Fruit fly (Drosophila melanogaster) whole organism, embryonic: ENCODE data around the gene hook.

ENCODE experiments used
- Awh ChIP-seq: fragments of 200-800 bp; sonication (Bioruptor generic); IDR thresholded peaks from 2 replicates; pipeline ENCODE4, ENCODE4 v1.3.6; 2022; ENCODE audit warnings: missing biosample characterization, missing genetic modification characterization
- Bdp1 ChIP-seq: fragments of 200-800 bp; sonication (Bioruptor generic); optimal IDR thresholded peaks from 3 replicates; lab custom pipeline; 2016; ENCODE audit warnings: missing biosample characterization, missing genetic modification characterization
- Bgb ChIP-seq: fragments of 200-800 bp; sonication (Bioruptor generic); IDR thresholded peaks from 2 replicates; pipeline ENCODE4 v1.3.6; 2022; ENCODE audit warnings: missing biosample characterization, missing genetic modification characterization; ENCODE audit not compliant: partially characterized antibody
- BtbVII ChIP-seq: fragments of 200-800 bp; sonication (Bioruptor generic); optimal IDR thresholded peaks from 3 replicates; lab custom pipeline; 2017; ENCODE audit warnings: missing biosample characterization, mild to moderate bottlenecking, missing genetic modification characterization
- CG10462 ChIP-seq: fragments of 200-800 bp; sonication (Bioruptor generic); optimal IDR thresholded peaks from 2 replicates; lab custom pipeline; 2016; ENCODE audit warnings: missing biosample characterization, missing genetic modification characterization
- CG10565 ChIP-seq: fragments of 200-800 bp; sonication (Bioruptor generic); optimal IDR thresholded peaks from 3 replicates; lab custom pipeline; 2016; ENCODE audit warnings: missing biosample characterization, mild to moderate bottlenecking, missing genetic modification characterization
- CG11093 ChIP-seq: fragments of 200-800 bp; sonication (Bioruptor generic); IDR thresholded peaks from 3 replicates; pipeline ENCODE4 v1.3.6; 2022; ENCODE audit warnings: missing biosample characterization, missing genetic modification characterization
- CG12071 ChIP-seq: fragments of 200-800 bp; sonication (Bioruptor generic); optimal IDR thresholded peaks from 3 replicates; lab custom pipeline; 2018; ENCODE audit warnings: missing biosample characterization, mild to moderate bottlenecking, missing genetic modification characterization
- CG12299 ChIP-seq: fragments of 200-800 bp; sonication (Bioruptor generic); optimal IDR thresholded peaks from 2 replicates; lab custom pipeline; 2018; ENCODE audit warnings: missing biosample characterization, mild to moderate bottlenecking, missing genetic modification characterization
- CG12391 ChIP-seq: fragments of 200-800 bp; sonication (Bioruptor generic); optimal IDR thresholded peaks from 3 replicates; lab custom pipeline; 2018; ENCODE audit warnings: missing biosample characterization, mild to moderate bottlenecking, missing genetic modification characterization, moderate library complexity
- CG12769 ChIP-seq: fragments of 200-800 bp; sonication (Bioruptor generic); optimal IDR thresholded peaks from 2 replicates; lab custom pipeline; 2019; ENCODE audit warnings: missing biosample characterization, mild to moderate bottlenecking, missing genetic modification characterization, moderate library complexity
- CG13123 ChIP-seq: fragments of 200-800 bp; sonication (Bioruptor generic); optimal IDR thresholded peaks from 2 replicates; lab custom pipeline; 2016; ENCODE audit warnings: missing biosample characterization, missing genetic modification characterization
- CG14860 ChIP-seq: fragments of 200-800 bp; sonication (Bioruptor generic); IDR thresholded peaks from 3 replicates; pipeline ENCODE4 v1.3.6; 2022; ENCODE audit warnings: missing biosample characterization, missing genetic modification characterization; ENCODE audit not compliant: partially characterized antibody
- CG15514 ChIP-seq: fragments of 200-800 bp; sonication (Bioruptor generic); optimal IDR thresholded peaks from 3 replicates; lab custom pipeline; 2017; ENCODE audit warnings: missing biosample characterization, missing genetic modification characterization, mild to moderate bottlenecking, moderate library complexity, missing genetic modification reagents
- CG15601 ChIP-seq: fragments of 200-800 bp; sonication (Bioruptor generic); optimal IDR thresholded peaks from 3 replicates; lab custom pipeline; 2019; ENCODE audit warnings: missing biosample characterization, mild to moderate bottlenecking, missing genetic modification characterization, moderate library complexity
- CG1603 ChIP-seq: fragments of 200-800 bp; sonication (Bioruptor generic); optimal IDR thresholded peaks from 2 replicates; lab custom pipeline; 2019; ENCODE audit warnings: missing biosample characterization, mild to moderate bottlenecking, missing genetic modification characterization, moderate library complexity
- CG2120 ChIP-seq: fragments of 200-800 bp; sonication (Bioruptor generic); optimal IDR thresholded peaks from 3 replicates; lab custom pipeline; 2016; ENCODE audit warnings: missing biosample characterization, missing genetic modification characterization
- CG30020 ChIP-seq: fragments of 200-800 bp; optimal IDR thresholded peaks from 2 replicates; lab custom pipeline; 2019; ENCODE audit warnings: missing biosample characterization, mild to moderate bottlenecking, missing genetic modification characterization, moderate library complexity
- CG31365 ChIP-seq: fragments of 200-800 bp; sonication (Bioruptor generic); optimal IDR thresholded peaks from 2 replicates; lab custom pipeline; 2018; ENCODE audit warnings: missing biosample characterization, mild to moderate bottlenecking, missing genetic modification characterization
- CG6175 ChIP-seq: fragments of 200-800 bp; sonication (Bioruptor generic); IDR thresholded peaks from 3 replicates; pipeline ENCODE4 v1.3.6; 2022; ENCODE audit warnings: missing biosample characterization, missing genetic modification characterization
- CG7271 ChIP-seq: fragments of 200-800 bp; sonication (Bioruptor generic); optimal IDR thresholded peaks from 2 replicates; lab custom pipeline; 2018; ENCODE audit warnings: missing biosample characterization, mild to moderate bottlenecking, missing genetic modification characterization, moderate library complexity
- CG7987 ChIP-seq: fragments of 200-800 bp; sonication (Bioruptor generic); optimal IDR thresholded peaks from 2 replicates; lab custom pipeline; 2018; ENCODE audit warnings: missing biosample characterization, mild to moderate bottlenecking, missing genetic modification characterization, moderate library complexity
- CG8290 ChIP-seq, 3 experiments: fragments of 200-800 bp; sonication (Bioruptor generic); optimal IDR thresholded peaks; 2 replicates each; lab custom pipeline; 2016 to 2019; ENCODE audit warnings: missing biosample characterization in 3 of 3, missing genetic modification characterization in 3 of 3, mild to moderate bottlenecking in 2 of 3, moderate library complexity in 1 of 3
- CG8478 ChIP-seq: fragments of >200 bp; optimal IDR thresholded peaks from 2 replicates; lab custom pipeline; 2018
- CG8924 ChIP-seq: fragments of 200-800 bp; optimal IDR thresholded peaks from 3 replicates; lab custom pipeline; 2019; ENCODE audit warnings: missing biosample characterization, mild to moderate bottlenecking, missing genetic modification characterization, moderate library complexity
- CG9876 ChIP-seq: fragments of 200-800 bp; sonication (Bioruptor generic); optimal IDR thresholded peaks from 2 replicates; lab custom pipeline; 2016; ENCODE audit warnings: missing biosample characterization, missing genetic modification characterization
- HLH4C ChIP-seq: fragments of 200-800 bp; sonication (Bioruptor generic); IDR thresholded peaks from 3 replicates; pipeline ENCODE4 v1.3.6; 2022; ENCODE audit warnings: missing biosample characterization, missing genetic modification characterization; ENCODE audit not compliant: partially characterized antibody
- Hand ChIP-seq: fragments of 200-800 bp; sonication (Bioruptor generic); optimal IDR thresholded peaks from 2 replicates; lab custom pipeline; 2017; ENCODE audit warnings: mild to moderate bottlenecking, missing biosample characterization, missing genetic modification reagents, missing genetic modification characterization
- Med ChIP-seq: fragments of 200-800 bp; sonication (Bioruptor generic); peaks from one replicate; lab custom pipeline; 2016; ENCODE audit warnings: missing biosample characterization, missing genetic modification characterization, mild to moderate bottlenecking, inconsistent platforms, moderate library complexity
- Mrtf ChIP-seq: fragments of 200-800 bp; sonication (Bioruptor generic); IDR thresholded peaks from 3 replicates; pipeline ENCODE4 v1.3.6; 2022; ENCODE audit warnings: missing biosample characterization, missing genetic modification characterization
- Opbp ChIP-seq: fragments of 200-800 bp; sonication (Bioruptor generic); IDR thresholded peaks from 3 replicates; pipeline ENCODE4 v1.3.6; 2022; ENCODE audit warnings: missing biosample characterization, missing genetic modification characterization; ENCODE audit not compliant: partially characterized antibody
- Optix ChIP-seq: fragments of 200-800 bp; sonication (Bioruptor generic); IDR thresholded peaks from 3 replicates; pipeline ENCODE4 v1.3.6; 2022; ENCODE audit warnings: missing biosample characterization, missing genetic modification characterization
- Ravus ChIP-seq: fragments of 200-800 bp; sonication (Bioruptor generic); IDR thresholded peaks from 2 replicates; pipeline ENCODE4 v1.3.6; 2022; ENCODE audit warnings: missing biosample characterization, missing genetic modification characterization
- Sox100B ChIP-seq: fragments of 200-800 bp; sonication (Bioruptor generic); optimal IDR thresholded peaks from 3 replicates; lab custom pipeline; 2018; ENCODE audit warnings: missing biosample characterization, mild to moderate bottlenecking, missing genetic modification characterization
- Sox102F ChIP-seq: fragments of 200-800 bp; sonication (Bioruptor generic); optimal IDR thresholded peaks from 2 replicates; lab custom pipeline; 2018; ENCODE audit warnings: missing biosample characterization, mild to moderate bottlenecking, missing genetic modification characterization, moderate library complexity
- Spps ChIP-seq: fragments of 200-800 bp; sonication (Bioruptor generic); optimal IDR thresholded peaks from 2 replicates; lab custom pipeline; 2018; ENCODE audit warnings: missing biosample characterization, mild to moderate bottlenecking, missing genetic modification characterization
- esg ChIP-seq: fragments of 200-800 bp; sonication (Bioruptor generic); conservative IDR thresholded peaks from 2 replicates; pipeline ENCODE4 v1.3.6; 2022; ENCODE audit warnings: missing biosample characterization, missing genetic modification characterization
- ftz-f1 ChIP-seq: fragments of 200-800 bp; sonication (Bioruptor generic); optimal IDR thresholded peaks from 2 replicates; lab custom pipeline; 2016; ENCODE audit warnings: missing biosample characterization, missing genetic modification characterization
- gcm ChIP-seq: fragments of 200-800 bp; sonication (Bioruptor generic); optimal IDR thresholded peaks from 2 replicates; lab custom pipeline; 2019; ENCODE audit warnings: missing biosample characterization, mild to moderate bottlenecking, missing genetic modification characterization, moderate library complexity
- hb ChIP-seq: fragments of 200-800 bp; sonication (Bioruptor generic); IDR thresholded peaks from 3 replicates; pipeline ENCODE4 v1.3.6; 2022; ENCODE audit warnings: missing biosample characterization, missing genetic modification characterization; ENCODE audit not compliant: partially characterized antibody
- jumu ChIP-seq: fragments of 200-800 bp; sonication (Bioruptor generic); optimal IDR thresholded peaks from 3 replicates; lab custom pipeline; 2016; ENCODE audit warnings: missing biosample characterization, missing genetic modification characterization
- luna ChIP-seq: fragments of 200-800 bp; sonication (Bioruptor generic); optimal IDR thresholded peaks from 2 replicates; lab custom pipeline; 2016; ENCODE audit warnings: missing biosample characterization, missing genetic modification characterization
- oc ChIP-seq: fragments of 200-800 bp; sonication (Bioruptor generic); optimal IDR thresholded peaks from 2 replicates; lab custom pipeline; 2018; ENCODE audit warnings: missing biosample characterization, mild to moderate bottlenecking, missing genetic modification characterization, moderate library complexity
- phol ChIP-seq: fragments of 200-800 bp; sonication (Bioruptor generic); optimal IDR thresholded peaks from 3 replicates; lab custom pipeline; 2018; ENCODE audit warnings: missing biosample characterization, mild to moderate bottlenecking, missing genetic modification characterization, moderate library complexity
- pita ChIP-seq: fragments of 200-800 bp; sonication (Bioruptor generic); optimal IDR thresholded peaks from 2 replicates; lab custom pipeline; 2017; ENCODE audit warnings: missing biosample characterization, mild to moderate bottlenecking, missing genetic modification characterization
- tup ChIP-seq: fragments of 200-800 bp; sonication (Bioruptor generic); optimal IDR thresholded peaks from 2 replicates; lab custom pipeline; 2016; ENCODE audit warnings: missing biosample characterization, mild to moderate bottlenecking, missing genetic modification characterization, moderate library complexity
- vfl ChIP-seq: fragments of 200-800 bp; sonication (Bioruptor generic); optimal IDR thresholded peaks from 2 replicates; lab custom pipeline; 2016; ENCODE audit warnings: missing biosample characterization, missing genetic modification characterization
- vnd ChIP-seq: fragments of 200-800 bp; sonication (Bioruptor generic); IDR thresholded peaks from 3 replicates; pipeline ENCODE4 v1.3.6; 2022; ENCODE audit warnings: missing biosample characterization, missing genetic modification characterization; ENCODE audit not compliant: partially characterized antibody
- vvl ChIP-seq: fragments of 200-800 bp; sonication (Bioruptor generic); IDR thresholded peaks from 2 replicates; pipeline ENCODE4 v1.3.6; 2022; ENCODE audit warnings: missing biosample characterization, missing genetic modification characterization
- zen2 ChIP-seq: fragments of 200-800 bp; sonication (Bioruptor generic); IDR thresholded peaks from 3 replicates; pipeline ENCODE4 v1.3.6; 2022; ENCODE audit warnings: missing biosample characterization, missing genetic modification characterization; ENCODE audit not compliant: partially characterized antibody

Gene hook

DNA sequence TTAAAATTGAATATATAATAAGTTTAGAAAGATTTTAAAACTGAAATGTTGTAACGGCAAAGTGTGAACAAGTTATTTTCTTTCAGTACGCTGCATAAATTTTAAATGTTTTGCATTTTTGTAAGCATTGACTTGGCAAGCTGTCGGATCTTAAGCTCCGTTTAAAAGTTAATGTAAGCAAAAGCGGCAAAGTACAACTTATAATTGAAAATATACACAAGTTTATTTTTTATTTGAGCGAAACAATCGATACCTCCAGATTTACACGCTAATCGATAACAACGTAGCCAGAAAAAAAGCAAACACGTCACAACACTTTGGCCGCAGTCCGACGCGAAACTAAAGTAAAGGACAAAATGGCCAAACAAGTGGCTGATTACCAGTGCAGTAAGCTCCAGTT lies 8.3 kb upstream of the hook start, which contains the start of gene Catsup (continued):
- TF ChIP-seq CG31365 (no peak), CG12299 (no peak), hb (GFP tag; lab: Robert Waterston, UW) (peak; percentile 58; the same call in 1 of the 3 replicates), CG1603 (tag; lab: Kevin White, UChicago) (peak; percentile 6), vnd (GFP tag; lab: Robert Waterston, UW) (peak; percentile 49; the same call in 1 of the 3 replicates), CG9876 (GFP tag; lab: Kevin White, UChicago) (no peak), CG7987 (no peak), CG12071 (no peak), CG6175 (no peak), Sox102F (GFP tag; lab: Kevin White, UChicago) (no peak), CG8924 (tag; lab: Kevin White, UChicago) (no peak), CG10462 (GFP tag; lab: Kevin White, UChicago) (no peak), Hand (GFP tag; lab: Kevin White, UChicago) (no peak), tup (GFP tag; lab: Kevin White, UChicago) (no peak), Bgb (GFP tag; lab: Robert Waterston, UW) (peak; percentile 70), CG12769 (tag; lab: Kevin White, UChicago) (no peak), CG2120 (GFP tag; lab: Kevin White, UChicago) (no peak), luna (GFP tag; lab: Kevin White, UChicago) (no peak), vfl (GFP tag; lab: Kevin White, UChicago) (no peak), Opbp (GFP tag; lab: Robert Waterston, UW) (peak; percentile 57; the same call in 1 of the 3 replicates), Awh (GFP tag; lab: Robert Waterston, UW) (no peak), oc (tag; lab: Kevin White, UChicago) (no peak), pita (GFP tag; lab: Kevin White, UChicago) (no peak), gcm (no peak), jumu (GFP tag; lab: Kevin White, UChicago) (no peak), Spps (no peak), CG30020 (tag; lab: Kevin White, UChicago) (peak; percentile 78), CG15601 (tag; lab: Kevin White, UChicago) (no peak), CG15514 (GFP tag; lab: Kevin White, UChicago) (peak; percentile 18), Med (GFP tag; lab: Kevin White, UChicago) (peak; percentile 29), CG8478 (lab: Kevin White, UChicago) (no peak), CG8290 (GFP tag; optimal IDR thresholded peaks at IDR 0.05; lab: Kevin White, UChicago) (no peak), CG8290 (tag; optimal IDR thresholded peaks at IDR 0.05; lab: Kevin White, UChicago) (no peak), CG14860 (GFP tag; lab: Robert Waterston, UW) (peak; percentile 47; the same call in 2 of the 3 replicates), Sox100B (GFP tag; lab: Kevin White, UChicago) (no peak), BtbVII (GFP tag; lab: Kevin White, UChicago) (no peak), CG10565 (GFP tag; lab: Kevin White, UChicago) (no peak), vvl (GFP tag; lab: Robert Waterston, UW) (no peak), Ravus (GFP tag; lab: Robert Waterston, UW) (no peak), HLH4C (GFP tag; lab: Robert Waterston, UW) (peak; percentile 77), CG13123 (GFP tag; lab: Kevin White, UChicago) (no peak), CG11093 (GFP tag; lab: Robert Waterston, UW) (no peak), phol (tag; lab: Kevin White, UChicago) (peak; percentile 17), zen2 (GFP tag; lab: Robert Waterston, UW) (peak; percentile 43; the same call in 1 of the 3 replicates), Mrtf (GFP tag; lab: Robert Waterston, UW) (no peak), ftz-f1 (GFP tag; lab: Kevin White, UChicago) (no peak), esg (no peak), Optix (GFP tag; lab: Robert Waterston, UW) (no peak), CG7271 (tag; lab: Kevin White, UChicago) (no peak), CG12391 (tag; lab: Kevin White, UChicago) (no peak), Bdp1 (GFP tag; lab: Kevin White, UChicago) (no peak)
